Fruit fly (Drosophila melanogaster): ENCODE data around the gene CG43400.

DNA sequence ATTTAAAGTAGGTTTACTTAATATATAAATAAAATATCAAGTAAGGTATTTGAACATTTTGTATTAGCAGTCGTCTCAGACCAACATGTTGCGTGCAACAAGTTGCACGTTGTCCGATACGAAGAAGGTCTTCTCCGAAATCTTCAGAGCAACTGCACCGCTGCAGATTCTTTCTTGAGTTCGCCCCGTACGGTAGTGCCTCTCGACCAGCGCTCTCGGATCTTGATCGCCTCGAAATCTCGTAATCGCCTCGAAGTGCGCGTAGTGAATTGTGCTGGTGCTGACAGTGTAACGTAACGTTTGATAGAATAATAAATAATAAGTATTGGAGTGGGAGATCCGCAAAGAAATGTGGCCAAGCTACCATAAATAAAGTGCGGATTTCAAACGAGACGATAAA lies 23.9 kb upstream of the CG43400 start, which contains the start of gene dachs:
- TF ChIP-seq EcR (GFP tag; optimal IDR thresholded peaks at IDR 0.05) (no peak), CG10348 (GFP tag; IDR thresholded peaks at IDR 0.05) (no peak), CG4496 (GFP tag; IDR thresholded peaks at IDR 0.05) (no peak), CG17806 (tag; optimal IDR thresholded peaks at IDR 0.05) (no peak), CG8159 (tag; optimal IDR thresholded peaks at IDR 0.05) (no peak), CG14655 (GFP tag; optimal IDR thresholded peaks at IDR 0.05) (no peak), Pif1A (GFP tag; optimal IDR thresholded peaks at IDR 0.05) (no peak), fd96Ca (GFP tag; IDR thresholded peaks at IDR 0.05) (no peak), CG8301 (tag; optimal IDR thresholded peaks at IDR 0.05) (no peak), CG13204 (GFP tag; optimal IDR thresholded peaks at IDR 0.05) (no peak), Pif1B (GFP tag; optimal IDR thresholded peaks at IDR 0.05) (no peak)

Measured in whole organism, pupa.